Worm (Caenorhabditis elegans): ENCODE results near the gene egl-23.

Gene egl-23

ce11 chrIV:14033752-14034570 is 45.1 kb downstream of the egl-23 start:
- TF ChIP-seq ama-1 (optimal IDR thresholded peaks at IDR 0.05) (peak; percentile 100), C08G9.2 (tag; optimal IDR thresholded peaks at IDR 0.05) (peak; percentile 81), tbx-7 (tag; optimal IDR thresholded peaks at IDR 0.05) (peak; percentile 80), hlh-6 (tag; optimal IDR thresholded peaks at IDR 0.05) (peak; percentile 96), fax-1 (tag; optimal IDR thresholded peaks at IDR 0.05) (peak; percentile 70), ets-4 (tag; optimal IDR thresholded peaks at IDR 0.05) (no peak), pax-1 (tag; optimal IDR thresholded peaks at IDR 0.05) (peak; percentile 88), ref-2 (tag; optimal IDR thresholded peaks at IDR 0.05) (peak; percentile 89), pros-1 (tag; optimal IDR thresholded peaks at IDR 0.05) (peak; percentile 45), hlh-13 (GFP tag; optimal IDR thresholded peaks at IDR 0.05) (peak; percentile 73), eyg-1 (tag; optimal IDR thresholded peaks at IDR 0.05) (peak; percentile 92), dve-1 (tag; optimal IDR thresholded peaks at IDR 0.05) (peak; percentile 75), ztf-16 (tag; optimal IDR thresholded peaks at IDR 0.05) (peak; percentile 81), sox-2 (GFP tag; IDR thresholded peaks at IDR 0.05) (peak; percentile 87), ceh-24 (tag; optimal IDR thresholded peaks at IDR 0.05) (peak; percentile 87), tbx-2 (tag; optimal IDR thresholded peaks at IDR 0.05) (peak; percentile 96), hlh-15 (tag; optimal IDR thresholded peaks at IDR 0.05) (peak; percentile 74), ceh-18 (tag; optimal IDR thresholded peaks at IDR 0.05) (peak; percentile 83), pha-2 (tag; optimal IDR thresholded peaks at IDR 0.05) (peak; percentile 97), unc-42 (tag; optimal IDR thresholded peaks at IDR 0.05) (peak; percentile 36), ceh-30 (tag; optimal IDR thresholded peaks at IDR 0.05) (peak; percentile 69), K02D7.2 (tag; optimal IDR thresholded peaks at IDR 0.05) (peak; percentile 95), ceh-31 (tag; optimal IDR thresholded peaks at IDR 0.05) (peak; percentile 19), ceh-19 (GFP tag; optimal IDR thresholded peaks at IDR 0.05) (peak; percentile 93), zip-5 (tag; optimal IDR thresholded peaks at IDR 0.05) (peak; percentile 70), syd-9 (tag; optimal IDR thresholded peaks at IDR 0.05) (peak; percentile 95), elt-4 (tag; optimal IDR thresholded peaks at IDR 0.05) (peak; percentile 70), F13H6.1 (tag; optimal IDR thresholded peaks at IDR 0.05) (peak; percentile 40), che-1 (tag; optimal IDR thresholded peaks at IDR 0.05) (peak; percentile 90), nfya-1 (tag; optimal IDR thresholded peaks at IDR 0.05) (peak; percentile 97), hlh-8 (tag; optimal IDR thresholded peaks at IDR 0.05) (peak; percentile 83), T23F11.4 (GFP tag; optimal IDR thresholded peaks at IDR 0.05) (peak; percentile 95), ceh-34 (tag; optimal IDR thresholded peaks at IDR 0.05) (peak; percentile 96), ttx-3 (tag; optimal IDR thresholded peaks at IDR 0.05) (peak; percentile 75), K09A11.1 (tag; optimal IDR thresholded peaks at IDR 0.05; ENCODE audit: insufficient read depth) (peak; percentile 86), ceh-6 (GFP tag; optimal IDR thresholded peaks at IDR 0.05) (peak; percentile 82), ceh-48 (tag; optimal IDR thresholded peaks at IDR 0.05) (peak; percentile 59), sdc-2 (tag; optimal IDR thresholded peaks at IDR 0.05) (peak; percentile 89), lim-6 (tag; optimal IDR thresholded peaks at IDR 0.05) (peak; percentile 74), gmeb-2 (tag; optimal IDR thresholded peaks at IDR 0.05) (peak; percentile 95), ceh-45 (GFP tag; IDR thresholded peaks at IDR 0.05) (peak; percentile 65; the same call in 1 of the 2 replicates), unc-3 (GFP tag; conservative IDR thresholded peaks at IDR 0.05) (peak; percentile 84), unc-3 (tag; optimal IDR thresholded peaks at IDR 0.05) (peak; percentile 70), ceh-9 (tag; optimal IDR thresholded peaks at IDR 0.05) (peak; percentile 57), mec-3 (tag; optimal IDR thresholded peaks at IDR 0.05; ENCODE audit: borderline replicate concordance) (no peak), unc-86 (tag; optimal IDR thresholded peaks at IDR 0.05) (peak; percentile 86), ceh-14 (tag; optimal IDR thresholded peaks at IDR 0.05) (peak; percentile 66), fkh-6 (tag; optimal IDR thresholded peaks at IDR 0.05) (peak; percentile 91), nhr-11 (tag; optimal IDR thresholded peaks at IDR 0.05) (peak; percentile 12), fkh-10 (GFP tag; optimal IDR thresholded peaks at IDR 0.05) (peak; percentile 38), hlh-30 (tag; optimal IDR thresholded peaks at IDR 0.05; ENCODE audit: insufficient read depth) (peak; percentile 76)

All from whole organism, late embryonic.